Worm (Caenorhabditis elegans): ENCODE results near the gene Y43F8B.24.

DNA sequence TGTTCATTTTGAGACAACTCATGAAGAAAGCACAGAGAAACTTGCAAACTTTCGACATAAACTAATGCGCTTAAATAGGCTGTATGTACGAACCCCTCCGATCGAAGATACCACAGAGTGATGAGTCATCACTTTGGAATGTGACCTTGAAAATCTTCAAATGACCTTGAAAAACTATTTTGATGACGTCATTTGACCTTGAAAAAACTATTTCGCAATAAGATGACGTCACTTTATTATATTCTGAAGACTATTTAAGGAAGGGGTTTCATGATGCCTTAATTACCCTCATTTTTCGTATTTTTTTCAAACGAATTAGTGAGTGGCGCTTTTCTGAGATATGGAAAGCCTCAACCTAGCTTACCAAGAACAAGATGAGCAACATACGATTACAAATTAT lies 36.1 kb upstream of the Y43F8B.24 start, which contains the start of gene C25F9.2:
- TF ChIP-seq sea-1 (GFP tag; conservative IDR thresholded peaks at IDR 0.05) (no peak), tra-4 (tag; optimal IDR thresholded peaks at IDR 0.05) (no peak), ama-1 (optimal IDR thresholded peaks at IDR 0.05) (no peak), flt-1 (GFP tag; IDR thresholded peaks at IDR 0.05) (no peak), hmg-4 (GFP tag; optimal IDR thresholded peaks at IDR 0.05) (no peak), hmbx-1 (tag; optimal IDR thresholded peaks at IDR 0.05) (no peak), ceh-36 (tag; optimal IDR thresholded peaks at IDR 0.05) (no peak)
